Fruit fly (Drosophila melanogaster) whole organism, embryonic: ENCODE measurements around the gene CG9240.

Experiments used
- B-H1 ChIP-seq: fragments of 200-800 bp; sonication (Bioruptor generic); IDR thresholded peaks from 3 replicates; pipeline ENCODE4 v1.3.6; 2022; ENCODE audit warnings: missing biosample characterization, missing genetic modification characterization
- BEAF-32 ChIP-seq: fragments of 200-800 bp; sonication (Bioruptor generic); optimal IDR thresholded peaks from 3 replicates; lab custom pipeline; 2017; ENCODE audit warnings: missing biosample characterization, missing genetic modification characterization, mild to moderate bottlenecking, moderate library complexity, missing genetic modification reagents
- CG10431 ChIP-seq: fragments of 200-800 bp; sonication (Bioruptor generic); optimal IDR thresholded peaks from 3 replicates; lab custom pipeline; 2018; ENCODE audit warnings: missing biosample characterization, mild to moderate bottlenecking, missing genetic modification characterization
- CG12219 ChIP-seq: fragments of 200-800 bp; sonication (Bioruptor generic); optimal IDR thresholded peaks from 3 replicates; lab custom pipeline; 2018; ENCODE audit warnings: missing biosample characterization, mild to moderate bottlenecking, missing genetic modification characterization
- CG12659 ChIP-seq: fragments of 200-800 bp; sonication (Bioruptor generic); optimal IDR thresholded peaks from 3 replicates; lab custom pipeline; 2017; ENCODE audit warnings: mild to moderate bottlenecking, missing biosample characterization, missing genetic modification reagents, missing genetic modification characterization
- CG13296 ChIP-seq: fragments of 200-800 bp; sonication (Bioruptor generic); optimal IDR thresholded peaks from 3 replicates; lab custom pipeline; 2018; ENCODE audit warnings: missing biosample characterization, mild to moderate bottlenecking, missing genetic modification characterization
- CG14710 ChIP-seq: fragments of 200-800 bp; sonication (Bioruptor generic); optimal IDR thresholded peaks from 3 replicates; lab custom pipeline; 2019; ENCODE audit warnings: missing biosample characterization, mild to moderate bottlenecking, missing genetic modification characterization, moderate library complexity
- CG15269 ChIP-seq: fragments of 200-800 bp; sonication (Bioruptor generic); optimal IDR thresholded peaks from 2 replicates; lab custom pipeline; 2018; ENCODE audit warnings: missing biosample characterization, mild to moderate bottlenecking, missing genetic modification characterization, moderate library complexity
- CG18262 ChIP-seq: fragments of 200-800 bp; optimal IDR thresholded peaks from 3 replicates; lab custom pipeline; 2019; ENCODE audit warnings: missing biosample characterization, mild to moderate bottlenecking, missing genetic modification characterization, moderate library complexity
- CG18619 ChIP-seq: fragments of 200-800 bp; sonication (Bioruptor generic); optimal IDR thresholded peaks from 3 replicates; lab custom pipeline; 2017; ENCODE audit warnings: missing biosample characterization, mild to moderate bottlenecking, missing genetic modification characterization
- CG2712 ChIP-seq: fragments of 200-800 bp; optimal IDR thresholded peaks from 3 replicates; lab custom pipeline; 2019; ENCODE audit warnings: missing biosample characterization, mild to moderate bottlenecking, missing genetic modification characterization, moderate library complexity
- CG31365 ChIP-seq: fragments of 200-800 bp; sonication (Bioruptor generic); optimal IDR thresholded peaks from 2 replicates; lab custom pipeline; 2018; ENCODE audit warnings: missing biosample characterization, mild to moderate bottlenecking, missing genetic modification characterization
- CG32532 ChIP-seq: fragments of 200-800 bp; sonication (Bioruptor generic); IDR thresholded peaks from 2 replicates; pipeline ENCODE4 v1.3.6; 2022; ENCODE audit warnings: missing biosample characterization, missing genetic modification characterization
- CG4328 ChIP-seq: fragments of 200-800 bp; sonication (Bioruptor generic); optimal IDR thresholded peaks from 3 replicates; lab custom pipeline; 2017; ENCODE audit warnings: missing biosample characterization, missing genetic modification reagents, missing genetic modification characterization
- CG4360 ChIP-seq: fragments of 200-800 bp; sonication (Bioruptor generic); IDR thresholded peaks from 2 replicates; pipeline ENCODE4 v1.3.6; 2022; ENCODE audit warnings: missing biosample characterization, missing genetic modification characterization
- CG4854 ChIP-seq: fragments of 200-800 bp; sonication (Bioruptor generic); optimal IDR thresholded peaks from 2 replicates; lab custom pipeline; 2016; ENCODE audit warnings: missing biosample characterization, missing genetic modification characterization, inconsistent platforms
- CG6254 ChIP-seq: fragments of 200-800 bp; sonication (Bioruptor generic); optimal IDR thresholded peaks from 3 replicates; lab custom pipeline; 2017; ENCODE audit warnings: mild to moderate bottlenecking, missing biosample characterization, missing genetic modification reagents, missing genetic modification characterization
- CG8359 ChIP-seq: fragments of 200-800 bp; sonication (Bioruptor generic); optimal IDR thresholded peaks from 2 replicates; lab custom pipeline; 2017; ENCODE audit warnings: missing biosample characterization, mild to moderate bottlenecking, missing genetic modification characterization, borderline replicate concordance
- CG9817 ChIP-seq: fragments of 200-800 bp; sonication (Bioruptor generic); optimal IDR thresholded peaks from 2 replicates; lab custom pipeline; 2018; ENCODE audit warnings: missing biosample characterization, mild to moderate bottlenecking, missing genetic modification characterization, moderate library complexity
- CrebB ChIP-seq: fragments of 200-800 bp; sonication (Bioruptor generic); optimal IDR thresholded peaks from 3 replicates; lab custom pipeline; 2018; ENCODE audit warnings: missing biosample characterization, mild to moderate bottlenecking, missing genetic modification characterization
- E2f1 ChIP-seq: fragments of 200-800 bp; sonication (Bioruptor generic); IDR thresholded peaks from 2 replicates; pipeline ENCODE4 v1.3.6; 2022; ENCODE audit warnings: missing biosample characterization, missing genetic modification characterization
- Fer1 ChIP-seq: fragments of 200-800 bp; sonication (Bioruptor generic); optimal IDR thresholded peaks from 2 replicates; lab custom pipeline; 2017; ENCODE audit warnings: missing biosample characterization, mild to moderate bottlenecking, missing genetic modification characterization
- Gsc ChIP-seq: fragments of 200-800 bp; sonication (Bioruptor generic); IDR thresholded peaks from 2 replicates; pipeline ENCODE4 v1.3.6; 2022; ENCODE audit warnings: missing biosample characterization, missing genetic modification characterization
- HLH3B ChIP-seq: fragments of 200-800 bp; sonication (Bioruptor generic); IDR thresholded peaks from 2 replicates; pipeline ENCODE4 v1.3.6; 2022; ENCODE audit warnings: missing biosample characterization, missing genetic modification characterization
- Hmr ChIP-seq: fragments of 200-800 bp; sonication (Bioruptor generic); optimal IDR thresholded peaks from 3 replicates; lab custom pipeline; 2017; ENCODE audit warnings: mild to moderate bottlenecking, missing biosample characterization, missing genetic modification reagents, missing genetic modification characterization
- Hr3 ChIP-seq: fragments of 200-800 bp; sonication (Bioruptor generic); optimal IDR thresholded peaks from 3 replicates; lab custom pipeline; 2016; ENCODE audit warnings: missing biosample characterization, missing genetic modification characterization
- Lhr ChIP-seq: fragments of 200-800 bp; sonication (Bioruptor generic); optimal IDR thresholded peaks from 3 replicates; lab custom pipeline; 2017; ENCODE audit warnings: mild to moderate bottlenecking, missing biosample characterization, missing genetic modification reagents, missing genetic modification characterization
- MESR4 ChIP-seq: fragments of 200-800 bp; sonication (Bioruptor generic); optimal IDR thresholded peaks from 2 replicates; lab custom pipeline; 2018; ENCODE audit warnings: missing biosample characterization, mild to moderate bottlenecking, missing genetic modification characterization, moderate library complexity
- Opbp ChIP-seq: fragments of 200-800 bp; sonication (Bioruptor generic); IDR thresholded peaks from 3 replicates; pipeline ENCODE4 v1.3.6; 2022; ENCODE audit warnings: missing biosample characterization, missing genetic modification characterization; ENCODE audit not compliant: partially characterized antibody
- TFAM ChIP-seq: fragments of 200-800 bp; sonication (Bioruptor generic); optimal IDR thresholded peaks from 2 replicates; lab custom pipeline; 2017; ENCODE audit warnings: missing biosample characterization, missing genetic modification characterization, inconsistent platforms
- Tbp ChIP-seq: fragments of >200 bp; optimal IDR thresholded peaks from 2 replicates; lab custom pipeline; 2018; ENCODE audit warnings: missing biosample characterization, missing genetic modification characterization
- YL-1 ChIP-seq: fragments of 200-800 bp; sonication (Bioruptor generic); optimal IDR thresholded peaks from 3 replicates; lab custom pipeline; 2017; ENCODE audit warnings: missing biosample characterization, mild to moderate bottlenecking, missing genetic modification characterization
- ac ChIP-seq: fragments of 200-800 bp; sonication (Bioruptor generic); optimal IDR thresholded peaks from 3 replicates; lab custom pipeline; 2017; ENCODE audit warnings: missing biosample characterization, mild to moderate bottlenecking, missing genetic modification characterization
- ash1 ChIP-seq: fragments of 200-800 bp; sonication (Bioruptor generic); optimal IDR thresholded peaks from 2 replicates; lab custom pipeline; 2018; ENCODE audit warnings: missing biosample characterization, mild to moderate bottlenecking, missing genetic modification characterization
- bcd ChIP-seq: fragments of 200-800 bp; sonication (Bioruptor generic); optimal IDR thresholded peaks from 2 replicates; lab custom pipeline; 2017; ENCODE audit warnings: missing biosample characterization, mild to moderate bottlenecking, missing genetic modification characterization
- corto ChIP-seq: fragments of 200-800 bp; sonication (Bioruptor generic); optimal IDR thresholded peaks from 2 replicates; lab custom pipeline; 2016; ENCODE audit warnings: missing biosample characterization, mild to moderate bottlenecking, missing genetic modification characterization, moderate library complexity
- eyg ChIP-seq: fragments of 200-800 bp; sonication (Bioruptor generic); optimal IDR thresholded peaks from 3 replicates; lab custom pipeline; 2016; ENCODE audit warnings: missing biosample characterization, missing genetic modification characterization
- gcm2 ChIP-seq: fragments of 200-800 bp; sonication (Bioruptor generic); optimal IDR thresholded peaks from 2 replicates; lab custom pipeline; 2016; ENCODE audit warnings: missing biosample characterization, missing genetic modification characterization
- grn ChIP-seq: fragments of 200-800 bp; sonication (Bioruptor generic); optimal IDR thresholded peaks from 3 replicates; lab custom pipeline; 2017; ENCODE audit warnings: missing biosample characterization, missing genetic modification characterization
- inv ChIP-seq: fragments of 200-800 bp; sonication (Bioruptor generic); IDR thresholded peaks from 2 replicates; pipeline ENCODE4 v1.3.6; 2022; ENCODE audit warnings: missing biosample characterization, missing genetic modification characterization; ENCODE audit not compliant: partially characterized antibody
- jing ChIP-seq: fragments of 200-800 bp; sonication (Bioruptor generic); optimal IDR thresholded peaks from 2 replicates; lab custom pipeline; 2018; ENCODE audit warnings: missing biosample characterization, mild to moderate bottlenecking, missing genetic modification characterization
- ranshi ChIP-seq: fragments of 200-800 bp; sonication (Bioruptor generic); IDR thresholded peaks from 2 replicates; pipeline ENCODE4 v1.3.6; 2022; ENCODE audit warnings: missing biosample characterization, missing genetic modification characterization
- repo ChIP-seq: fragments of 200-800 bp; sonication (Bioruptor generic); optimal IDR thresholded peaks from 2 replicates; lab custom pipeline; 2016; ENCODE audit warnings: missing biosample characterization, missing genetic modification characterization
- sens-2 ChIP-seq: fragments of 200-800 bp; sonication (Bioruptor generic); IDR thresholded peaks from 2 replicates; pipeline ENCODE4 v1.3.6; 2022; ENCODE audit warnings: missing biosample characterization, missing genetic modification characterization
- ssp ChIP-seq: fragments of 200-800 bp; sonication (Bioruptor generic); IDR thresholded peaks from 2 replicates; pipeline ENCODE4 v1.3.6; 2022; ENCODE audit warnings: missing biosample characterization, missing genetic modification characterization
- unc-4 ChIP-seq: fragments of 200-800 bp; sonication (Bioruptor generic); IDR thresholded peaks from 2 replicates; pipeline ENCODE4 v1.3.6; 2022; ENCODE audit warnings: missing biosample characterization, missing genetic modification characterization; ENCODE audit not compliant: partially characterized antibody
- usp ChIP-seq: fragments of >200 bp; optimal IDR thresholded peaks from 2 replicates; lab custom pipeline; 2017; ENCODE audit warnings: missing biosample characterization, missing genetic modification characterization
- vfl ChIP-seq: fragments of 200-800 bp; sonication (Bioruptor generic); optimal IDR thresholded peaks from 2 replicates; lab custom pipeline; 2016; ENCODE audit warnings: missing biosample characterization, missing genetic modification characterization
- zen ChIP-seq: fragments of 200-800 bp; sonication (Bioruptor generic); optimal IDR thresholded peaks from 3 replicates; lab custom pipeline; 2018; ENCODE audit warnings: missing biosample characterization, mild to moderate bottlenecking, missing genetic modification characterization, moderate library complexity
- zfh2 ChIP-seq: fragments of 200-800 bp; sonication (Bioruptor generic); optimal IDR thresholded peaks from 2 replicates; lab custom pipeline; 2016; ENCODE audit warnings: missing biosample characterization, missing genetic modification characterization

The CG9240 gene

DNA sequence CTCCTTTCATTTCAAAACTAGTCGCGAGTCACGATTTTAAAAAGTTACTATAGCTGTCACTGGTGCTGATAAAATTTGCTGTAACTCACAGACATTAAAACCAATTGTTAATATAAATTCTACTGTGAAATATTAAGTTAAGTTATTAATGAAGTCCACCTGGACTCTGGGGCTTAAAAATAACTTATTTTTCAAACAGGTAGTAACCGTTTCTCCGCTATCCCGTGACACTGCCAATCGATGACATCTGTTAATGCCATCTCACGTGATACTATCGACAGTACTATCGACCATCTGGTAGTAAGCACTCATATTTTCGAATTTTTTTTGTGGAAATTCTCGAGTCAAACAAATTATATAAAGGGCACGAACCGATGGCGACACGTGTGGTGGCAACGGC lies 32.9 kb upstream of the CG9240 start, which contains the start of the genes CG12379 and MagR (continued):
- TF ChIP-seq MESR4, result no peak
- TF ChIP-seq zfh2 (GFP tag; lab: Kevin White, UChicago), result peak; percentile 64
- peak; percentile 43 for TF ChIP-seq CG18262 (tag; lab: Kevin White, UChicago)
- TF ChIP-seq Gsc, result no peak
- no peak for TF ChIP-seq usp (GFP tag; lab: Kevin White, UChicago)
- TF ChIP-seq eyg (GFP tag; lab: Kevin White, UChicago), result no peak
- TF ChIP-seq ash1, result no peak
- peak; percentile 91 for TF ChIP-seq BEAF-32 (GFP tag; lab: Kevin White, UChicago)
- TF ChIP-seq bcd (GFP tag; lab: Kevin White, UChicago), result no peak
- no peak for TF ChIP-seq CG4328
- no peak for TF ChIP-seq CG12219 (GFP tag; lab: Kevin White, UChicago)
- TF ChIP-seq zen, result peak; percentile 50
- no peak for TF ChIP-seq CG4854 (GFP tag; lab: Kevin White, UChicago)
- peak; percentile 29 for TF ChIP-seq CG18619 (GFP tag; lab: Kevin White, UChicago)
- 0 out of 2 replicates have a peak, but pooled peaks have one; percentile 46 for TF ChIP-seq ssp (GFP tag; lab: Robert Waterston, UW)
- TF ChIP-seq Hr3 (GFP tag; lab: Kevin White, UChicago), result peak; percentile 54
- TF ChIP-seq ac (GFP tag; lab: Kevin White, UChicago), result no peak
- peak; percentile 46; the same call in 1 of the 2 replicates for TF ChIP-seq CG32532 (GFP tag; lab: Robert Waterston, UW)
- TF ChIP-seq Hmr (GFP tag; lab: Kevin White, UChicago), result no peak
- peak; percentile 78 for TF ChIP-seq inv (GFP tag; lab: Robert Waterston, UW)
- no peak for TF ChIP-seq CG8359 (GFP tag; lab: Kevin White, UChicago)
- TF ChIP-seq CG15269, result no peak
- TF ChIP-seq B-H1 (GFP tag; lab: Robert Waterston, UW), result no peak
- TF ChIP-seq Tbp, result no peak
- TF ChIP-seq jing (GFP tag; lab: Kevin White, UChicago), result no peak
- TF ChIP-seq ranshi (GFP tag; lab: Robert Waterston, UW), result 0 out of 2 replicates have a peak, but pooled peaks have one; percentile 31
- peak; percentile 64 for TF ChIP-seq CG13296 (GFP tag; lab: Kevin White, UChicago)
- TF ChIP-seq sens-2, result no peak
- TF ChIP-seq gcm2 (GFP tag; lab: Kevin White, UChicago), result peak; percentile 5
- peak; percentile 67 for TF ChIP-seq Fer1 (GFP tag; lab: Kevin White, UChicago)
- peak; percentile 73 for TF ChIP-seq CG9817 (tag; lab: Kevin White, UChicago)
- no peak for TF ChIP-seq TFAM
- TF ChIP-seq corto (GFP tag; lab: Kevin White, UChicago), result no peak
- TF ChIP-seq CG31365 (tag; lab: Kevin White, UChicago), result no peak
- TF ChIP-seq CG4360 (GFP tag; lab: Robert Waterston, UW), result no peak
- TF ChIP-seq HLH3B, result no peak
- peak; percentile 28 for TF ChIP-seq CrebB (tag; lab: Kevin White, UChicago)
- peak; percentile 31 for TF ChIP-seq vfl (GFP tag; lab: Kevin White, UChicago)
- peak; percentile 78 for TF ChIP-seq unc-4 (GFP tag; lab: Robert Waterston, UW)
- peak; percentile 32; the same call in 1 of the 2 replicates for TF ChIP-seq E2f1 (GFP tag; lab: Robert Waterston, UW)
- TF ChIP-seq CG6254 (GFP tag; lab: Kevin White, UChicago), result no peak
- peak; percentile 67 for TF ChIP-seq Opbp (GFP tag; lab: Robert Waterston, UW)
- TF ChIP-seq CG10431 (GFP tag; lab: Kevin White, UChicago), result no peak
- no peak for TF ChIP-seq Lhr (GFP tag; lab: Kevin White, UChicago)
- TF ChIP-seq CG12659 (GFP tag; lab: Kevin White, UChicago), result peak; percentile 71
- TF ChIP-seq repo (GFP tag; lab: Kevin White, UChicago), result no peak
- peak; percentile 20 for TF ChIP-seq YL-1
- peak; percentile 79 for TF ChIP-seq CG14710
- peak; percentile 67 for TF ChIP-seq CG2712 (tag; lab: Kevin White, UChicago)
- TF ChIP-seq grn (GFP tag; lab: Kevin White, UChicago), result no peak
